Fruit fly (Drosophila melanogaster) whole organism, embryonic: ENCODE measurements around the gene Girdin.

ENCODE experiments used
- CG10321 ChIP-seq: fragments of 200-800 bp; sonication (Bioruptor generic); IDR thresholded peaks from 2 replicates; pipeline ENCODE4 v1.3.6; 2022; ENCODE audit warnings: missing biosample characterization, missing genetic modification characterization
- CG11504 ChIP-seq: fragments of 200-800 bp; sonication (Bioruptor generic); optimal IDR thresholded peaks from 3 replicates; lab custom pipeline; 2019; ENCODE audit warnings: missing biosample characterization, mild to moderate bottlenecking, missing genetic modification characterization, moderate library complexity
- CG1233 ChIP-seq: fragments of 200-800 bp; sonication (Bioruptor generic); optimal IDR thresholded peaks from 4 replicates; lab custom pipeline; 2018; ENCODE audit warnings: missing biosample characterization, mild to moderate bottlenecking, missing genetic modification characterization
- CG15269 ChIP-seq: fragments of 200-800 bp; sonication (Bioruptor generic); optimal IDR thresholded peaks from 2 replicates; lab custom pipeline; 2018; ENCODE audit warnings: missing biosample characterization, mild to moderate bottlenecking, missing genetic modification characterization, moderate library complexity
- Hr51 ChIP-seq, 2 experiments: fragments of 200-800 bp; sonication (Bioruptor generic); optimal IDR thresholded peaks; 2 replicates in 1 of 2; 3 replicates in 1 of 2; lab custom pipeline; 2016 to 2018; ENCODE audit warnings: missing biosample characterization in 2 of 2, missing genetic modification characterization in 2 of 2, mild to moderate bottlenecking in 1 of 2, moderate library complexity in 1 of 2
- crol ChIP-seq: fragments of 200-800 bp; sonication (Bioruptor generic); IDR thresholded peaks from 2 replicates; pipeline ENCODE4 v1.3.6; 2022; ENCODE audit warnings: missing biosample characterization, missing genetic modification characterization
- slou ChIP-seq: fragments of 200-800 bp; sonication (Bioruptor generic); optimal IDR thresholded peaks from 3 replicates; lab custom pipeline; 2016; ENCODE audit warnings: missing biosample characterization, missing genetic modification characterization
- trh ChIP-seq: fragments of 200-800 bp; sonication (Bioruptor generic); optimal IDR thresholded peaks from 2 replicates; lab custom pipeline; 2016; ENCODE audit warnings: missing biosample characterization, missing genetic modification characterization

dm6 chr3L:3187263-3187662 is 8.5 kb downstream of the Girdin start, which contains the start of gene CG14957:
- no peak for TF ChIP-seq CG10321
- no peak for TF ChIP-seq trh
- no peak for TF ChIP-seq CG11504
- TF ChIP-seq slou (GFP tag; lab: Kevin White, UChicago): no peak
- no peak for TF ChIP-seq CG15269 (tag; lab: Kevin White, UChicago)
- TF ChIP-seq Hr51 (GFP tag; optimal IDR thresholded peaks at IDR 0.05; lab: Kevin White, UChicago): no peak
- TF ChIP-seq CG1233: no peak
- TF ChIP-seq crol (GFP tag; lab: Robert Waterston, UW): no peak
